Worm (Caenorhabditis elegans) whole organism, L4 larva: ENCODE measurements around the gene unc-52.

Experiments
- aly-2 ChIP-seq: sonication (generic microtip); optimal IDR thresholded peaks from 2 replicates; lab custom pipeline; 2018; ENCODE audit warnings: missing biosample characterization, missing genetic modification characterization
- ceh-82 ChIP-seq: sonication (generic microtip); optimal IDR thresholded peaks from 2 replicates; lab custom pipeline; 2017; ENCODE audit warnings: missing biosample characterization, missing genetic modification characterization
- ces-1 ChIP-seq: fragments of 150-350 bp; sonication (generic microtip); optimal IDR thresholded peaks from 4 replicates; lab custom pipeline; 2014; ENCODE audit warnings: missing biosample characterization, missing genetic modification reagents, missing genetic modification characterization
- dpl-1 ChIP-seq: fragments of 150-350 bp; optimal IDR thresholded peaks from 2 replicates; lab custom pipeline; 2014; ENCODE audit warnings: missing biosample characterization, missing genetic modification reagents, missing genetic modification characterization
- fkh-10 ChIP-seq: fragments of 150-350 bp; optimal IDR thresholded peaks from 2 replicates; lab custom pipeline; 2014; ENCODE audit warnings: missing biosample characterization, missing genetic modification reagents, missing genetic modification characterization
- lim-7 ChIP-seq: fragments of 200-800 bp; sonication (Bioruptor generic); IDR thresholded peaks from 2 replicates; pipeline ENCODE4 v1.3.6; 2022; ENCODE audit warnings: missing genetic modification characterization, missing compliant biosample characterization
- ztf-7 ChIP-seq: fragments of 150-350 bp; optimal IDR thresholded peaks from 2 replicates; lab custom pipeline; 2014; ENCODE audit warnings: missing biosample characterization, missing genetic modification characterization

ce11 chrII:14609297-14609937, 74.8 kb downstream of the unc-52 start:
- TF ChIP-seq ceh-82 (tag; lab: Kevin White, UChicago) (no peak), ces-1 (GFP tag; lab: Kevin White, UChicago) (no peak), fkh-10 (GFP tag; lab: Kevin White, UChicago) (no peak), dpl-1 (GFP tag; lab: Kevin White, UChicago) (no peak), aly-2 (tag; lab: Kevin White, UChicago) (no peak), lim-7 (no peak), ztf-7 (tag; lab: Kevin White, UChicago) (no peak)
